Fruit fly (Drosophila melanogaster) whole organism, embryonic: ENCODE results near the gene HDAC6.

Experiments used
- CG16815 ChIP-seq: fragments of 200-800 bp; sonication (Bioruptor generic); optimal IDR thresholded peaks from 3 replicates; lab custom pipeline; 2017; ENCODE audit warnings: missing biosample characterization, mild to moderate bottlenecking, missing genetic modification characterization
- CG6254 ChIP-seq: fragments of 200-800 bp; sonication (Bioruptor generic); optimal IDR thresholded peaks from 3 replicates; lab custom pipeline; 2017; ENCODE audit warnings: mild to moderate bottlenecking, missing biosample characterization, missing genetic modification reagents, missing genetic modification characterization
- CG6854 ChIP-seq: fragments of 200-800 bp; sonication (Bioruptor generic); optimal IDR thresholded peaks from 3 replicates; lab custom pipeline; 2017; ENCODE audit warnings: missing biosample characterization, mild to moderate bottlenecking, missing genetic modification characterization
- CG7556 ChIP-seq: fragments of 200-800 bp; sonication (Bioruptor generic); optimal IDR thresholded peaks from 2 replicates; lab custom pipeline; 2017; ENCODE audit warnings: missing biosample characterization, mild to moderate bottlenecking, missing genetic modification characterization
- NC2β ChIP-seq: fragments of 200-800 bp; sonication (Bioruptor generic); optimal IDR thresholded peaks from 2 replicates; lab custom pipeline; 2016; ENCODE audit warnings: missing biosample characterization, missing genetic modification characterization
- pb ChIP-seq: fragments of 200-800 bp; sonication (Bioruptor generic); optimal IDR thresholded peaks from 3 replicates; lab custom pipeline; 2016; ENCODE audit warnings: missing biosample characterization, missing genetic modification characterization
- ro ChIP-seq: fragments of 200-800 bp; sonication (Bioruptor generic); IDR thresholded peaks from 2 replicates; pipeline ENCODE4 v1.3.6; 2022; ENCODE audit warnings: missing biosample characterization, missing genetic modification characterization
- sob ChIP-seq: fragments of 200-800 bp; sonication (Bioruptor generic); IDR thresholded peaks from 2 replicates; pipeline ENCODE4 v1.3.6; 2022; ENCODE audit warnings: missing biosample characterization, missing genetic modification characterization

- TF ChIP-seq sob (GFP tag; lab: Robert Waterston, UW): no peak
- no peak for TF ChIP-seq NC2β (GFP tag; lab: Kevin White, UChicago)
- TF ChIP-seq ro (GFP tag; lab: Robert Waterston, UW): no peak
- TF ChIP-seq CG7556: no peak
- no peak for TF ChIP-seq pb (GFP tag; lab: Kevin White, UChicago)
- TF ChIP-seq CG16815 (GFP tag; lab: Kevin White, UChicago): no peak
- no peak for TF ChIP-seq CG6254 (GFP tag; lab: Kevin White, UChicago)
- no peak for TF ChIP-seq CG6854 (GFP tag; lab: Kevin White, UChicago)
Measured at dm6 chrX:15344473-15345331, 11.6 kb downstream of the HDAC6 start, which contains the start of the genes CG12608 and Prp5.
